Worm (Caenorhabditis elegans) whole organism, midembryonic: ENCODE data around the gene slc-17.4.

Experiments used
- cog-1 ChIP-seq: sonication (generic microtip); optimal IDR thresholded peaks from 2 replicates; lab custom pipeline; 2016; ENCODE audit warnings: missing genetic modification characterization, missing compliant biosample characterization
- flt-1 ChIP-seq: fragments of 200-800 bp; sonication (Bioruptor generic); IDR thresholded peaks from 2 replicates; pipeline ENCODE4 v1.3.6; 2022; ENCODE audit warnings: missing genetic modification characterization, missing compliant biosample characterization
- klf-2 ChIP-seq: fragments of 200-800 bp; sonication (Bioruptor generic); conservative IDR thresholded peaks from 2 replicates; pipeline ENCODE4 v1.3.6; 2022; ENCODE audit warnings: missing genetic modification reagents, missing genetic modification characterization, missing compliant biosample characterization
- med-1 ChIP-seq: sonication (generic microtip); optimal IDR thresholded peaks from 2 replicates; lab custom pipeline; 2017; ENCODE audit warnings: missing genetic modification characterization, mild to moderate bottlenecking, missing compliant biosample characterization, antibody characterized with exemption, missing genetic modification reagents; ENCODE audit not compliant: insufficient read depth
- ztf-23 ChIP-seq: fragments of 200-800 bp; sonication (Bioruptor generic); IDR thresholded peaks from 2 replicates; pipeline ENCODE4 v1.3.6; 2022; ENCODE audit warnings: missing genetic modification reagents, missing genetic modification characterization, missing compliant biosample characterization
- ztf-29 ChIP-seq: fragments of 200-800 bp; sonication (Bioruptor generic); IDR thresholded peaks from 2 replicates; pipeline ENCODE4 v1.3.6; 2022; ENCODE audit warnings: missing genetic modification reagents, missing genetic modification characterization, missing compliant biosample characterization

DNA sequence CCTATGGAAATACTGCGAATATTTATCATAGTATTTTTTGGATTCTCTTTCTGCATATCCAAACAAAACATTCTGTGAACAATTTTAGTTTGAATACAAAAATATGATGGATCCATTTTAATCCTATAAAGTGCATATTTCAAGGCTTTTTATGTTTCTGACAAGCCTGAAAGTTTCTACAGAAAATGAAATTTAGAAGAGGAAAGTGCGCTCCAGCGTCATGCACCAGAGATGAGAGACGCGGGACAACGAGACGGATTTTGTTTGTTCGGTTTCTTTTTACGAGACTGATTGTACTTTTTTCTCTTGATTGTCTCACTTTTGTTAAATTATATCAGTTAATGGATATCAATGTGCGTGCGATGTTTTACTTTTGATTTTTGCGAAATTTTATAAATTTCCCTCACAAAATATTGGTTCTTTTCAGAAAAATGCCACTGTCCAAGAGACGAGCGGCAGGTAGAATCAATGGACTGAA is 39.6 kb upstream of the slc-17.4 start, which contains the start of gene C49C3.6:
- TF ChIP-seq klf-2 (no peak), cog-1 (tag; lab: Kevin White, UChicago) (no peak), ztf-29 (GFP tag; lab: Robert Waterston, UW) (no peak), med-1 (GFP tag; lab: Kevin White, UChicago) (no peak), flt-1 (GFP tag; lab: Robert Waterston, UW) (no peak), ztf-23 (GFP tag; lab: Robert Waterston, UW) (no peak)
